Fruit fly (Drosophila melanogaster): ENCODE measurements around the gene FASN2.

The FASN2 gene

DNA sequence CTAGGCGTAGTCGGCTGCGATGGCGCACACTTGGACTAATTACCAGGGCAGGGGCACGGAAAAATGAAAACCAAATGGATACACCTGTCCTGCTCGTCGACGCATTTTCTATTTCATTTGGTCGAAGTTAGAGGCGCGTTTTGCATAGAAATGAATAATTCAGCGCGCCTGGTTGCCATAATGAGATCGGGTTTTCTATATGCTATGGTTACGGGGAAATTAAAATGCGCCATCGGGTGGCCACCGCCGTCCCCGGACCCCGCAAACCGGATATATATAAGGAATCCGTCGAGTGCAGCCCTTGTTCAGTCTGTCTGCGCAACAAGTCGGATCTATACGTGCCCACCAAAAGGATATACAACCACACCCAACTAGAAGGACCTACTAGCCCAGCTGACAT is at the start of gene FASN2:
TSS of gene FASN2 (plus strand) at position 301 of the 400 bp plus-strand sequence.
- TF ChIP-seq Snoo (tag; optimal IDR thresholded peaks at IDR 0.05), result no peak
- no peak for TF ChIP-seq CG4496 (GFP tag; IDR thresholded peaks at IDR 0.05)
- TF ChIP-seq CG10348 (GFP tag; IDR thresholded peaks at IDR 0.05), result no peak
- no peak for TF ChIP-seq CG17806 (tag; optimal IDR thresholded peaks at IDR 0.05)
- no peak for TF ChIP-seq CG14655 (GFP tag; optimal IDR thresholded peaks at IDR 0.05)
- no peak for TF ChIP-seq Pif1A (GFP tag; optimal IDR thresholded peaks at IDR 0.05)
- no peak for TF ChIP-seq CG9948 (tag; optimal IDR thresholded peaks at IDR 0.05)
- TF ChIP-seq gl (tag; optimal IDR thresholded peaks at IDR 0.05), result no peak
- no peak for TF ChIP-seq Ets98B (GFP tag; IDR thresholded peaks at IDR 0.05)
- no peak for TF ChIP-seq rn (GFP tag; IDR thresholded peaks at IDR 0.05)
- no peak for TF ChIP-seq fd96Ca (GFP tag; IDR thresholded peaks at IDR 0.05)
- TF ChIP-seq CG32121 (GFP tag; IDR thresholded peaks at IDR 0.05), result no peak
- TF ChIP-seq CG8159 (tag; optimal IDR thresholded peaks at IDR 0.05), result no peak
- TF ChIP-seq D1 (tag; optimal IDR thresholded peaks at IDR 0.05), result no peak
- no peak for TF ChIP-seq CG15710 (tag; optimal IDR thresholded peaks at IDR 0.05)
- TF ChIP-seq CG12605 (GFP tag; IDR thresholded peaks at IDR 0.05), result no peak
- no peak for TF ChIP-seq CG34367 (tag; optimal IDR thresholded peaks at IDR 0.05)
- TF ChIP-seq Pif1B (GFP tag; optimal IDR thresholded peaks at IDR 0.05), result no peak
- no peak for TF ChIP-seq EcR (GFP tag; optimal IDR thresholded peaks at IDR 0.05)
- TF ChIP-seq CG13204 (GFP tag; optimal IDR thresholded peaks at IDR 0.05), result no peak

DNA sequence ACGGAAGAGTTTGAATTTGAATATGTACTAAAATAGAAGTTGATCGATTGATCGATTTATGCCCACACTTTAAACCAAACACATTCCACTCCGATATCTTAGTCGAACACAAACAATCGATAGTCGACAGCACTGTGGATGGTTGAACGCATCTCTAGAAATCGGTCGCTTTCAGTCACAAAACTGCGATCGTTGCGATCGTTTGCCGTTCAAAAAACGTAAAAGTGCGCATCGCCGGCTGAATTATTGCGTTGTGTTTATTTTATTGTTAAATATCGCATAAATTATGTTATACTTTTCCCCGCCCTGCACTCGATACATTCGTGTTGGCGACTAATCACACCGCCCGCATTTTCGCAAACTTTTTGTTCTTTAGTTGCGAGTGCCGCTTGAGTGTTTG is 44.6 kb upstream of the FASN2 start, which contains the start of gene Ccdc85:
TSS of gene Ccdc85 (plus strand) at position 174 of the 400 bp plus-strand sequence.
- TF ChIP-seq CG13204 (GFP tag; optimal IDR thresholded peaks at IDR 0.05) (no peak), Pif1B (GFP tag; optimal IDR thresholded peaks at IDR 0.05) (no peak), CG12605 (GFP tag; IDR thresholded peaks at IDR 0.05) (0 out of 2 replicates have a peak, but pooled peaks have one; percentile 11), CG17806 (tag; optimal IDR thresholded peaks at IDR 0.05) (no peak), EcR (GFP tag; optimal IDR thresholded peaks at IDR 0.05) (peak; percentile 3)

DNA sequence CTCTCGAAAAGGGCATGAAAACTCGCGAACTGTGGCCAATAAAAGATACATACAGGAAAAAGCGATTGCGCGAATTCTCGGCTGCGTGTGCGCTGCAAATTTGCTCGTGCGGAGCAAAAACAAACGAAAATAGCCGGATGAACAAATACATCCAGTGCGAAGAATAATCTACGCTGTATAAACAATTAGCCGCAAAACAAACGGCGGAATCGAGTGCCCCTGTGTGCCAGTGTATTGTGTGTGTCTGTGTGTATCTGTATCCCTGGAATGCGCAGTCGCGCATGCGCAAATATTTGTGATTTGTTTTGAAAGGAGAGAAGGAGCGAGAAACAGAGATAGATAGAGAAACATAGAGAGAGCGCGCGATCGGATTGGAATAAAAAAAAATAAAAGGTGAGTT is 44.1 kb upstream of the FASN2 start:
- TF ChIP-seq CG4496 (GFP tag; IDR thresholded peaks at IDR 0.05), result 0 out of 3 replicates have a peak, but pooled peaks have one; percentile 30
- no peak for TF ChIP-seq D1 (tag; optimal IDR thresholded peaks at IDR 0.05)
- TF ChIP-seq CG13204 (GFP tag; optimal IDR thresholded peaks at IDR 0.05), result no peak
- TF ChIP-seq CG34367 (tag; optimal IDR thresholded peaks at IDR 0.05), result no peak

DNA sequence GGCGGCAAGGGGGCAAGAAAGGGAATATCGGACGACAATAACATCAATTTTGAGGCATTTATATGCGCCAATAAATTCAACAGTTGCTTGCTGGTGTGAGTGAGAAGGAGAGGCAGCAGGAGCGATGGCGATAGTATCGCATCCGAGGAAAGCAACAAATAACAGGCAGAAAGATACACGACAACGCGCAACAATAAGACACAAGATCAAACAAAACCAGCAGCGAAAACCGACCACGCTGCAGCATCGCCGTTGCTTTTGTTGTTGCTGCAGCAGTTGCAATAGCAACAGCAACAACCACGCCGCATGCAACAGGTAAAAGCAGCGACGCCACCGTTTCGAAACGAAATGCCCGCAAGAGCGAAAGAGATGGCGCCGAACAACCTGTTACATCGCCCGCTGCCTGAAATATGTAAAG is 43.2 kb upstream of the FASN2 start:
- TF ChIP-seq EcR (GFP tag; optimal IDR thresholded peaks at IDR 0.05) (no peak), CG17806 (tag; optimal IDR thresholded peaks at IDR 0.05) (no peak), CG12605 (GFP tag; IDR thresholded peaks at IDR 0.05) (peak; percentile 51; the same call in 1 of the 2 replicates), gl (tag; optimal IDR thresholded peaks at IDR 0.05) (no peak), Snoo (tag; optimal IDR thresholded peaks at IDR 0.05) (no peak), CG9948 (tag; optimal IDR thresholded peaks at IDR 0.05) (no peak), CG4496 (GFP tag; IDR thresholded peaks at IDR 0.05) (no peak), CG13204 (GFP tag; optimal IDR thresholded peaks at IDR 0.05) (peak; percentile 50), Pif1A (GFP tag; optimal IDR thresholded peaks at IDR 0.05) (no peak), CG10348 (GFP tag; IDR thresholded peaks at IDR 0.05) (no peak)

DNA sequence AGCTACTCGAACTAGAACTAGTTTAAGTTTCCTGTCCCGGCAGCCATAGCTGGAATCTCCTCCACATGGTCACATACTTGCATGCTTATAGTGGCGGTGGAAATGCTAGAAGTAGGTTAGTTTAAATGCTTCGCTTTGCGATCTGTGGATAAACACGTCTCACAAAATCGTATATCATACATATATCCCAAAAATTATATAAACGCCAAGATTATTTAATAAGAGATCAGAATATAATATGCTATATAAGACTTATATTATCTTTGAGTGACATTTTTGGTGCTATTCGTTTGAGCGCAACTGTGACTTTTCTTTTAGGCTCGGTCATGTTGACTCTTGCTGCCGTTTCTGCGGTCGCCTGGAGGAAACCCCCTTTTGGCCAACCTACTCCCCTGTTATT is 41.8 kb upstream of the FASN2 start:
- peak; percentile 39; the same call in 1 of the 2 replicates for TF ChIP-seq CG12605 (GFP tag; IDR thresholded peaks at IDR 0.05)
- 0 out of 3 replicates have a peak, but pooled peaks have one; percentile 47 for TF ChIP-seq CG4496 (GFP tag; IDR thresholded peaks at IDR 0.05)
- no peak for TF ChIP-seq gl (tag; optimal IDR thresholded peaks at IDR 0.05)
- TF ChIP-seq CG8159 (tag; optimal IDR thresholded peaks at IDR 0.05), result no peak
- peak; percentile 17; the same call in 1 of the 2 replicates for TF ChIP-seq CG32121 (GFP tag; IDR thresholded peaks at IDR 0.05)
- peak; percentile 3 for TF ChIP-seq CG9948 (tag; optimal IDR thresholded peaks at IDR 0.05)
- no peak for TF ChIP-seq Pif1B (GFP tag; optimal IDR thresholded peaks at IDR 0.05)
- peak; percentile 53; the same call in 1 of the 2 replicates for TF ChIP-seq Ets98B (GFP tag; IDR thresholded peaks at IDR 0.05)
- TF ChIP-seq CG8301 (tag; optimal IDR thresholded peaks at IDR 0.05), result peak; percentile 69
- no peak for TF ChIP-seq CG14655 (GFP tag; optimal IDR thresholded peaks at IDR 0.05)
- TF ChIP-seq rn (GFP tag; IDR thresholded peaks at IDR 0.05), result no peak

DNA sequence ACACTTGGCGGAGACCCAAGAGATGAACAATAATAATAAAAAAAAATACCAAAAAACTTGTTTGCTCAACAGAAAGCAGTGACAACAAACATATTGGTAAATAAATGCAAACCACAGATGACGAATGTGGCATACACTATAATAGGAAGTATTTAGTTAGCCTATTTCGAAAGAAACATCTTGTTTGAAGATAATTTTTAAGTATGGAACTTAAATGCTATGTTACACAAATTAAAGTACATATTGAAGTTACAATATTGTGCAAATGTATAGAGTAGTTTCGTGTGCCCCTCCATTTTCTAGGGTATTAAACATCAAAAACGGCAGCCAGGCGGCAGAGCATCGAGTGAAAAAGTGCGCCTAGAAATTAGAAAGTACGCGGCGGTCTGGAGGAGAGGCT is 40.3 kb upstream of the FASN2 start:
- TF ChIP-seq CG34367 (tag; optimal IDR thresholded peaks at IDR 0.05), result no peak
- no peak for TF ChIP-seq CG8159 (tag; optimal IDR thresholded peaks at IDR 0.05)
- TF ChIP-seq Pif1A (GFP tag; optimal IDR thresholded peaks at IDR 0.05), result peak; percentile 59
- TF ChIP-seq CG12605 (GFP tag; IDR thresholded peaks at IDR 0.05), result no peak
- TF ChIP-seq CG10348 (GFP tag; IDR thresholded peaks at IDR 0.05), result peak; percentile 57; the same call in 1 of the 2 replicates
- TF ChIP-seq Ets98B (GFP tag; IDR thresholded peaks at IDR 0.05), result peak; percentile 89
- no peak for TF ChIP-seq Snoo (tag; optimal IDR thresholded peaks at IDR 0.05)
- no peak for TF ChIP-seq CG13204 (GFP tag; optimal IDR thresholded peaks at IDR 0.05)
- peak; percentile 44; the same call in 1 of the 2 replicates for TF ChIP-seq rn (GFP tag; IDR thresholded peaks at IDR 0.05)
- TF ChIP-seq fd96Ca (GFP tag; IDR thresholded peaks at IDR 0.05), result no peak
- TF ChIP-seq EcR (GFP tag; optimal IDR thresholded peaks at IDR 0.05), result no peak
- no peak for TF ChIP-seq D1 (tag; optimal IDR thresholded peaks at IDR 0.05)
- TF ChIP-seq CG8301 (tag; optimal IDR thresholded peaks at IDR 0.05), result peak; percentile 90
- TF ChIP-seq CG17806 (tag; optimal IDR thresholded peaks at IDR 0.05), result no peak
- peak; percentile 73 for TF ChIP-seq CG4496 (GFP tag; IDR thresholded peaks at IDR 0.05)
- TF ChIP-seq CG14655 (GFP tag; optimal IDR thresholded peaks at IDR 0.05), result peak; percentile 81
- TF ChIP-seq gl (tag; optimal IDR thresholded peaks at IDR 0.05), result no peak
- TF ChIP-seq CG32121 (GFP tag; IDR thresholded peaks at IDR 0.05), result peak; percentile 85
- no peak for TF ChIP-seq Pif1B (GFP tag; optimal IDR thresholded peaks at IDR 0.05)
- no peak for TF ChIP-seq CG9948 (tag; optimal IDR thresholded peaks at IDR 0.05)
- TF ChIP-seq CG15710 (tag; optimal IDR thresholded peaks at IDR 0.05), result no peak

All from whole organism, pupa.